Worm (Caenorhabditis elegans) whole organism, L2 larva: Measurements from ENCODE around the gene fipr-10.
A peak's percentile ranks its signal among the peaks of the same experiment; 100 is the strongest.

Experiments
- F13H6.1 ChIP-seq: sonication (generic microtip); optimal IDR thresholded peaks from 2 replicates; lab custom pipeline; 2016; ENCODE audit warnings: missing genetic modification characterization, missing compliant biosample characterization
- Y55F3AM.14 ChIP-seq: fragments of 200-800 bp; sonication (Bioruptor generic); optimal IDR thresholded peaks from 2 replicates; lab custom pipeline; 2018; ENCODE audit warnings: mild to moderate bottlenecking, missing genetic modification characterization, missing compliant biosample characterization
- alr-1 ChIP-seq: fragments of 150-350 bp; optimal IDR thresholded peaks from 2 replicates; lab custom pipeline; 2014; ENCODE audit warnings: missing biosample characterization, missing genetic modification characterization
- aly-2 ChIP-seq: fragments of 150-350 bp; optimal IDR thresholded peaks from 2 replicates; lab custom pipeline; 2014; ENCODE audit warnings: missing biosample characterization, missing genetic modification characterization
- ama-1 ChIP-seq: fragments of 150-350 bp; optimal IDR thresholded peaks from 2 replicates; lab custom pipeline; 2018; ENCODE audit warnings: inconsistent platforms
- blmp-1 ChIP-seq: sonication (generic microtip); optimal IDR thresholded peaks from 2 replicates; lab custom pipeline; 2017; ENCODE audit warnings: missing genetic modification characterization, mild to moderate bottlenecking, missing compliant biosample characterization, antibody characterized with exemption, moderate library complexity; ENCODE audit not compliant: insufficient read depth
- ceh-16 ChIP-seq: fragments of 150-350 bp; optimal IDR thresholded peaks from 2 replicates; lab custom pipeline; 2014; ENCODE audit warnings: missing biosample characterization, missing genetic modification characterization
- ceh-82 ChIP-seq: fragments of 150-350 bp; optimal IDR thresholded peaks from 2 replicates; lab custom pipeline; 2014; ENCODE audit warnings: missing biosample characterization, missing genetic modification characterization
- crh-2 ChIP-seq: sonication (generic microtip); optimal IDR thresholded peaks from 2 replicates; lab custom pipeline; 2017; ENCODE audit warnings: missing biosample characterization, missing genetic modification characterization
- dmd-4 ChIP-seq: sonication (generic microtip); optimal IDR thresholded peaks from 2 replicates; lab custom pipeline; 2017; ENCODE audit warnings: missing biosample characterization, missing genetic modification characterization
- egl-27 ChIP-seq: sonication (generic microtip); optimal IDR thresholded peaks from 3 replicates; lab custom pipeline; 2017; ENCODE audit warnings: missing biosample characterization, missing genetic modification reagents, missing genetic modification characterization
- elt-1 ChIP-seq: fragments of 150-350 bp; optimal IDR thresholded peaks from 2 replicates; lab custom pipeline; 2014; ENCODE audit warnings: missing biosample characterization, missing genetic modification characterization
- elt-3 ChIP-seq: sonication (generic microtip); optimal IDR thresholded peaks from 2 replicates; lab custom pipeline; 2017; ENCODE audit warnings: missing biosample characterization, missing genetic modification characterization
- fos-1 ChIP-seq: fragments of 150-350 bp; optimal IDR thresholded peaks from 2 replicates; lab custom pipeline; 2014; ENCODE audit warnings: missing biosample characterization, missing genetic modification characterization
- lin-11 ChIP-seq: fragments of 150-350 bp; sonication (generic microtip); optimal IDR thresholded peaks from 2 replicates; lab custom pipeline; 2014; ENCODE audit warnings: missing biosample characterization, missing genetic modification characterization, inconsistent platforms, mixed read lengths
- lsy-2 ChIP-seq, 2 experiments: fragments of 150-350 bp in 1 of 2; sonication (generic microtip) in 1 of 2; optimal IDR thresholded peaks; 2 replicates each; lab custom pipeline; 2014 to 2017; ENCODE audit warnings: missing biosample characterization in 2 of 2, missing genetic modification characterization in 2 of 2
- mab-5 ChIP-seq: fragments of 150-350 bp; optimal IDR thresholded peaks from 2 replicates; lab custom pipeline; 2014; ENCODE audit warnings: missing biosample characterization, missing genetic modification characterization
- mbf-1 ChIP-seq: sonication (generic microtip); optimal IDR thresholded peaks from 2 replicates; lab custom pipeline; 2017; ENCODE audit warnings: missing biosample characterization, missing genetic modification characterization
- nhr-10 ChIP-seq: sonication (generic microtip); optimal IDR thresholded peaks from 2 replicates; lab custom pipeline; 2017; ENCODE audit warnings: missing biosample characterization, missing genetic modification characterization
- nhr-11 ChIP-seq: fragments of 150-350 bp; optimal IDR thresholded peaks from 2 replicates; lab custom pipeline; 2014; ENCODE audit warnings: missing biosample characterization, missing genetic modification characterization
- nhr-12 ChIP-seq: fragments of 150-350 bp; optimal IDR thresholded peaks from 2 replicates; lab custom pipeline; 2014; ENCODE audit warnings: missing biosample characterization, missing genetic modification characterization
- nhr-129 ChIP-seq: fragments of 150-350 bp; optimal IDR thresholded peaks from 2 replicates; lab custom pipeline; 2014; ENCODE audit warnings: missing biosample characterization, missing genetic modification characterization
- nhr-23 ChIP-seq: fragments of 150-350 bp; optimal IDR thresholded peaks from 2 replicates; lab custom pipeline; 2014; ENCODE audit warnings: missing biosample characterization, missing genetic modification reagents, missing genetic modification characterization
- nhr-25 ChIP-seq: fragments of 150-350 bp; sonication (generic microtip); optimal IDR thresholded peaks from 3 replicates; lab custom pipeline; 2014; ENCODE audit warnings: missing biosample characterization, missing genetic modification characterization
- nhr-77 ChIP-seq: fragments of 150-350 bp; optimal IDR thresholded peaks from 2 replicates; lab custom pipeline; 2014; ENCODE audit warnings: missing biosample characterization, missing genetic modification characterization
- peb-1 ChIP-seq: fragments of 150-350 bp; optimal IDR thresholded peaks from 2 replicates; lab custom pipeline; 2014; ENCODE audit warnings: missing biosample characterization, missing genetic modification characterization
- sem-4 ChIP-seq: fragments of 150-350 bp; optimal IDR thresholded peaks from 2 replicates; lab custom pipeline; 2014; ENCODE audit warnings: missing biosample characterization, missing genetic modification reagents, missing genetic modification characterization
- sma-3 ChIP-seq: sonication (generic microtip); optimal IDR thresholded peaks from 2 replicates; lab custom pipeline; 2016; ENCODE audit warnings: missing genetic modification reagents, missing genetic modification characterization, missing compliant biosample characterization
- sma-9 ChIP-seq, 2 experiments: fragments of 150-350 bp in 1 of 2; sonication (generic microtip) in 1 of 2; optimal IDR thresholded peaks; 2 replicates each; lab custom pipeline; 2014 to 2016; ENCODE audit warnings: missing genetic modification characterization in 2 of 2, mild to moderate bottlenecking in 1 of 2, missing biosample characterization in 1 of 2, missing compliant biosample characterization in 1 of 2, missing genetic modification reagents in 1 of 2, moderate library complexity in 1 of 2
- snpc-4 ChIP-seq: fragments of 150-350 bp; optimal IDR thresholded peaks from 2 replicates; lab custom pipeline; 2014; ENCODE audit warnings: missing biosample characterization, missing genetic modification characterization
- unc-39 ChIP-seq: fragments of 150-350 bp; optimal IDR thresholded peaks from 2 replicates; lab custom pipeline; 2014; ENCODE audit warnings: missing biosample characterization, missing genetic modification characterization
- unc-55 ChIP-seq: fragments of 150-350 bp; sonication (generic microtip); optimal IDR thresholded peaks from 3 replicates; lab custom pipeline; 2014; ENCODE audit warnings: missing biosample characterization, missing genetic modification reagents, missing genetic modification characterization
- ztf-1 ChIP-seq: fragments of 200-800 bp; sonication (Bioruptor generic); conservative IDR thresholded peaks from 2 replicates; pipeline ENCODE4 v1.3.6; 2022; ENCODE audit warnings: missing genetic modification characterization, missing compliant biosample characterization
- ztf-11 ChIP-seq: sonication (generic microtip); optimal IDR thresholded peaks from 2 replicates; lab custom pipeline; 2017; ENCODE audit warnings: missing biosample characterization, missing genetic modification characterization

Gene fipr-10

ce11 chrV:9944093-9944492, 30.1 kb downstream of the fipr-10 start, which contains the start of gene sre-28:
sre-28 (plus strand) TSS chrV:9944393.
- TF ChIP-seq fos-1 (tag; lab: Kevin White, UChicago) (no peak), lin-11 (tag; lab: Kevin White, UChicago) (no peak), ama-1 (lab: Kevin White, UChicago) (no peak), peb-1 (tag; lab: Kevin White, UChicago) (no peak), elt-1 (tag; lab: Kevin White, UChicago) (no peak), ceh-16 (no peak), lsy-2 (tag; optimal IDR thresholded peaks at IDR 0.05; lab: Kevin White, UChicago) (no peak), nhr-12 (no peak), nhr-10 (tag; lab: Kevin White, UChicago) (no peak), nhr-11 (tag; lab: Kevin White, UChicago) (no peak)

ce11 chrV:9948840-9949239, 34.9 kb downstream of the fipr-10 start, which contains the start of gene nlp-58:
nlp-58 (minus strand) TSS chrV:9948940.
- no peak for TF ChIP-seq lin-11 (tag; lab: Kevin White, UChicago)
- no peak for TF ChIP-seq ceh-82 (tag; lab: Kevin White, UChicago)
- no peak for TF ChIP-seq elt-3 (tag; lab: Kevin White, UChicago)
- no peak for TF ChIP-seq ceh-16
- TF ChIP-seq crh-2 (tag; lab: Kevin White, UChicago) = no peak
- no peak for TF ChIP-seq nhr-129 (tag; lab: Kevin White, UChicago)
- no peak for TF ChIP-seq egl-27 (tag; lab: Kevin White, UChicago)
- TF ChIP-seq peb-1 (tag; lab: Kevin White, UChicago) = no peak
- TF ChIP-seq ztf-11 (tag; lab: Kevin White, UChicago) = no peak
- TF ChIP-seq nhr-77 = no peak
- no peak for TF ChIP-seq sma-3 (GFP tag; lab: Kevin White, UChicago)
- TF ChIP-seq aly-2 (tag; lab: Kevin White, UChicago) = no peak
- no peak for TF ChIP-seq nhr-23 (tag; lab: Kevin White, UChicago)

- TF ChIP-seq aly-2 (tag; lab: Kevin White, UChicago) (no peak), mbf-1 (tag; lab: Kevin White, UChicago) (no peak), fos-1 (tag; lab: Kevin White, UChicago) (peak; percentile 56)
These were observed 36.9 kb downstream of the fipr-10 start, which contains the start of gene ttr-46 for ce11 chrV:9950861-9951260. ttr-46 (plus strand) TSS chrV:9951233.

- TF ChIP-seq alr-1 (tag; lab: Kevin White, UChicago) = no peak
- TF ChIP-seq unc-55 = no peak
- no peak for TF ChIP-seq ceh-16
- TF ChIP-seq Y55F3AM.14 (GFP tag; lab: Kevin White, UChicago) = no peak
- TF ChIP-seq nhr-77 = no peak
- TF ChIP-seq peb-1 (tag; lab: Kevin White, UChicago) = no peak
- no peak for TF ChIP-seq egl-27 (tag; lab: Kevin White, UChicago)
- no peak for TF ChIP-seq unc-39 (tag; lab: Kevin White, UChicago)
- no peak for TF ChIP-seq nhr-11 (tag; lab: Kevin White, UChicago)
- TF ChIP-seq F13H6.1 (tag; lab: Kevin White, UChicago) = no peak
- no peak for TF ChIP-seq dmd-4 (tag; lab: Kevin White, UChicago)
- TF ChIP-seq ama-1 (lab: Kevin White, UChicago) = no peak
- TF ChIP-seq mab-5 = no peak
- TF ChIP-seq ztf-1 = no peak
- TF ChIP-seq blmp-1 (tag; lab: Kevin White, UChicago) = no peak
- no peak for TF ChIP-seq sma-9 (GFP tag; optimal IDR thresholded peaks at IDR 0.05; lab: Kevin White, UChicago)
- no peak for TF ChIP-seq sma-9 (tag; optimal IDR thresholded peaks at IDR 0.05; lab: Kevin White, UChicago)
These were observed 38.4 kb downstream of the fipr-10 start, which contains the start of gene mam-5 for ce11 chrV:9952396-9952795. mam-5 (plus strand) TSS chrV:9952699.

- TF ChIP-seq alr-1 (tag; lab: Kevin White, UChicago) (no peak), snpc-4 (no peak), nhr-25 (tag; lab: Kevin White, UChicago) (no peak), sma-3 (GFP tag; lab: Kevin White, UChicago) (no peak), sem-4 (no peak), Y55F3AM.14 (GFP tag; lab: Kevin White, UChicago) (no peak), ztf-1 (no peak), mab-5 (no peak), fos-1 (tag; lab: Kevin White, UChicago) (no peak), egl-27 (tag; lab: Kevin White, UChicago) (no peak), unc-55 (no peak), ceh-82 (tag; lab: Kevin White, UChicago) (no peak), F13H6.1 (tag; lab: Kevin White, UChicago) (no peak)
These were observed 44.3 kb downstream of the fipr-10 start, which contains the start of gene anmt-3 for ce11 chrV:9958231-9958630. anmt-3 (minus strand) TSS chrV:9958331.
